Worm (Caenorhabditis elegans) whole organism, young adult: Measurements from ENCODE around the gene F25F2.1.

Experiments used
- D2030.7 ChIP-seq: fragments of 200-800 bp; sonication (Bioruptor generic); IDR thresholded peaks from 2 replicates; pipeline ENCODE4 v1.3.6; 2022; ENCODE audit warnings: missing genetic modification reagents, missing genetic modification characterization, missing compliant biosample characterization
- F22D6.2 ChIP-seq: sonication (generic microtip); optimal IDR thresholded peaks from 2 replicates; lab custom pipeline; 2016; ENCODE audit warnings: mild to moderate bottlenecking, missing genetic modification characterization, missing compliant biosample characterization
- F37B4.10 ChIP-seq: fragments of 200-800 bp; sonication (Bioruptor generic); IDR thresholded peaks from 2 replicates; pipeline ENCODE4 v1.3.6; 2022; ENCODE audit warnings: missing genetic modification characterization, missing compliant biosample characterization
- F49E8.2 ChIP-seq: sonication (generic microtip); optimal IDR thresholded peaks from 3 replicates; lab custom pipeline; 2017; ENCODE audit warnings: missing genetic modification characterization, mild to moderate bottlenecking, missing compliant biosample characterization, antibody characterized with exemption, moderate library complexity; ENCODE audit not compliant: insufficient read depth
- F57A8.1 ChIP-seq: fragments of 200-800 bp; sonication (Bioruptor generic); optimal IDR thresholded peaks from 2 replicates; lab custom pipeline; 2018; ENCODE audit warnings: mild to moderate bottlenecking, missing genetic modification characterization, moderate library complexity, missing compliant biosample characterization
- Y53F4B.3 ChIP-seq: fragments of 200-800 bp; sonication (Bioruptor generic); IDR thresholded peaks from 2 replicates; pipeline ENCODE4 v1.3.6; 2022; ENCODE audit warnings: missing genetic modification reagents, missing genetic modification characterization, missing compliant biosample characterization
- Y53G8AR.9 ChIP-seq: fragments of 200-800 bp; sonication (Bioruptor generic); conservative IDR thresholded peaks from 2 replicates; pipeline ENCODE4 v1.3.6; 2022; ENCODE audit warnings: missing genetic modification reagents, missing genetic modification characterization, missing compliant biosample characterization
- ama-1 ChIP-seq, 3 experiments: fragments of 150-350 bp in 1 of 3; sonication (generic microtip) in 2 of 3; optimal IDR thresholded peaks; 2 replicates each; lab custom pipeline; 2014 to 2018; ENCODE audit warnings: missing biosample characterization in 2 of 3, missing genetic modification characterization in 2 of 3, missing genetic modification reagents in 2 of 3
- aptf-3 ChIP-seq: fragments of 200-800 bp; sonication (Bioruptor generic); IDR thresholded peaks from 2 replicates; pipeline ENCODE4 v1.3.6; 2022; ENCODE audit warnings: missing genetic modification characterization, missing compliant biosample characterization
- atf-7 ChIP-seq: sonication (generic microtip); optimal IDR thresholded peaks from 2 replicates; lab custom pipeline; 2017; ENCODE audit warnings: mild to moderate bottlenecking, missing genetic modification characterization, missing compliant biosample characterization
- attf-3 ChIP-seq: fragments of 200-800 bp; sonication (Bioruptor generic); conservative IDR thresholded peaks from 2 replicates; pipeline ENCODE4 v1.3.6; 2022; ENCODE audit warnings: missing genetic modification reagents, missing genetic modification characterization, missing compliant biosample characterization
- cebp-2 ChIP-seq: fragments of 200-800 bp; sonication (Bioruptor generic); IDR thresholded peaks from 2 replicates; pipeline ENCODE4 v1.3.6; 2022; ENCODE audit warnings: missing genetic modification characterization, missing compliant biosample characterization
- ceh-91 ChIP-seq: fragments of 200-800 bp; sonication (Bioruptor generic); IDR thresholded peaks from 2 replicates; pipeline ENCODE4 v1.3.6; 2022; ENCODE audit warnings: missing genetic modification reagents, missing genetic modification characterization, missing compliant biosample characterization
- dpl-1 ChIP-seq: fragments of 150-350 bp; optimal IDR thresholded peaks from 2 replicates; lab custom pipeline; 2014; ENCODE audit warnings: missing biosample characterization, missing genetic modification reagents, missing genetic modification characterization
- efl-1 ChIP-seq: fragments of 150-350 bp; optimal IDR thresholded peaks from 2 replicates; lab custom pipeline; 2014; ENCODE audit warnings: missing biosample characterization, missing genetic modification reagents, missing genetic modification characterization
- hrde-1 ChIP-seq: sonication (generic microtip); optimal IDR thresholded peaks from 2 replicates; lab custom pipeline; 2016; ENCODE audit warnings: missing genetic modification characterization, mild to moderate bottlenecking, missing compliant biosample characterization, moderate library complexity, missing genotype, missing genetic modification reagents, borderline replicate concordance
- hsf-1 ChIP-seq: fragments of 200-800 bp; sonication (Bioruptor generic); IDR thresholded peaks from 2 replicates; pipeline ENCODE4 v1.3.6; 2022; ENCODE audit warnings: missing genetic modification reagents, missing genetic modification characterization, missing compliant biosample characterization
- lag-1 ChIP-seq: fragments of 200-800 bp; sonication (Bioruptor generic); IDR thresholded peaks from 2 replicates; pipeline ENCODE4 v1.3.6; 2022; ENCODE audit warnings: missing genetic modification reagents, missing genetic modification characterization, missing compliant biosample characterization
- lsy-27 ChIP-seq: sonication (generic microtip); optimal IDR thresholded peaks from 2 replicates; lab custom pipeline; 2017; ENCODE audit warnings: missing genetic modification characterization, mild to moderate bottlenecking, missing compliant biosample characterization, antibody characterized with exemption, missing genotype, borderline replicate concordance; ENCODE audit not compliant: insufficient read depth
- madf-6 ChIP-seq: fragments of 200-800 bp; sonication (Bioruptor generic); IDR thresholded peaks from 2 replicates; pipeline ENCODE4 v1.3.6; 2022; ENCODE audit warnings: missing genetic modification reagents, missing genetic modification characterization, missing compliant biosample characterization
- nfyb-1 ChIP-seq: fragments of 200-800 bp; sonication (Bioruptor generic); IDR thresholded peaks from 2 replicates; pipeline ENCODE4 v1.3.6; 2022; ENCODE audit warnings: missing genetic modification reagents, missing genetic modification characterization, missing compliant biosample characterization
- nhr-120 ChIP-seq: fragments of 200-800 bp; sonication (Bioruptor generic); IDR thresholded peaks from 2 replicates; pipeline ENCODE4 v1.3.6; 2022; ENCODE audit warnings: missing genetic modification characterization, missing compliant biosample characterization
- nhr-179 ChIP-seq: sonication (generic microtip); optimal IDR thresholded peaks from 2 replicates; lab custom pipeline; 2016; ENCODE audit warnings: mild to moderate bottlenecking, missing genetic modification characterization, missing compliant biosample characterization
- nhr-80 ChIP-seq: sonication (generic microtip); optimal IDR thresholded peaks from 2 replicates; lab custom pipeline; 2016; ENCODE audit warnings: missing genetic modification characterization, missing compliant biosample characterization
- pbrm-1 ChIP-seq: fragments of 200-800 bp; sonication (Bioruptor generic); IDR thresholded peaks from 2 replicates; pipeline ENCODE4 v1.3.6; 2022; ENCODE audit warnings: missing genetic modification reagents, missing genetic modification characterization, missing compliant biosample characterization
- rcor-1 ChIP-seq: fragments of 200-800 bp; sonication (Bioruptor generic); IDR thresholded peaks from 2 replicates; pipeline ENCODE4 v1.3.6; 2022; ENCODE audit warnings: missing genetic modification reagents, missing genetic modification characterization, missing compliant biosample characterization
- rec-8 ChIP-seq, 2 experiments: sonication (generic microtip); optimal IDR thresholded peaks; 2 replicates each; lab custom pipeline; 2016; ENCODE audit warnings: mild to moderate bottlenecking in 2 of 2, missing genetic modification characterization in 2 of 2, missing genetic modification reagents in 2 of 2, missing genotype in 2 of 2, missing biosample characterization in 1 of 2, missing compliant biosample characterization in 1 of 2, moderate library complexity in 1 of 2
- snpc-1.3 ChIP-seq: sonication (generic microtip); optimal IDR thresholded peaks from 2 replicates; lab custom pipeline; 2017; ENCODE audit warnings: missing genetic modification characterization, mild to moderate bottlenecking, missing compliant biosample characterization, antibody characterized with exemption, moderate library complexity, missing genotype, missing genetic modification reagents; ENCODE audit not compliant: insufficient read depth
- sptf-2 ChIP-seq: fragments of 200-800 bp; sonication (Bioruptor generic); optimal IDR thresholded peaks from 2 replicates; lab custom pipeline; 2018; ENCODE audit warnings: mild to moderate bottlenecking, missing genetic modification characterization, missing compliant biosample characterization
- tlf-1 ChIP-seq: fragments of 200-800 bp; sonication (Bioruptor generic); optimal IDR thresholded peaks from 2 replicates; lab custom pipeline; 2018; ENCODE audit warnings: mild to moderate bottlenecking, missing genetic modification characterization, missing compliant biosample characterization
- unc-130 ChIP-seq: sonication (generic microtip); optimal IDR thresholded peaks from 2 replicates; lab custom pipeline; 2016; ENCODE audit warnings: missing genetic modification reagents, missing genetic modification characterization, missing compliant biosample characterization
- unc-62 ChIP-seq: fragments of 150-350 bp; optimal IDR thresholded peaks from 2 replicates; lab custom pipeline; 2014; ENCODE audit warnings: missing biosample characterization, missing genetic modification reagents, missing genetic modification characterization
- xnd-1 ChIP-seq: sonication (generic microtip); optimal IDR thresholded peaks from 2 replicates; lab custom pipeline; 2016; ENCODE audit warnings: missing genotype, missing genetic modification reagents, missing genetic modification characterization, missing compliant biosample characterization
- zfh-2 ChIP-seq: fragments of 200-800 bp; sonication (Bioruptor generic); conservative IDR thresholded peaks from 2 replicates; pipeline ENCODE4 v1.3.6; 2022; ENCODE audit warnings: missing genetic modification reagents, missing genetic modification characterization, missing compliant biosample characterization
- ztf-3 ChIP-seq: fragments of 200-800 bp; sonication (Bioruptor generic); optimal IDR thresholded peaks from 2 replicates; lab custom pipeline; 2018; ENCODE audit warnings: mild to moderate bottlenecking, missing genetic modification characterization, missing compliant biosample characterization

F25F2.1 gene

DNA sequence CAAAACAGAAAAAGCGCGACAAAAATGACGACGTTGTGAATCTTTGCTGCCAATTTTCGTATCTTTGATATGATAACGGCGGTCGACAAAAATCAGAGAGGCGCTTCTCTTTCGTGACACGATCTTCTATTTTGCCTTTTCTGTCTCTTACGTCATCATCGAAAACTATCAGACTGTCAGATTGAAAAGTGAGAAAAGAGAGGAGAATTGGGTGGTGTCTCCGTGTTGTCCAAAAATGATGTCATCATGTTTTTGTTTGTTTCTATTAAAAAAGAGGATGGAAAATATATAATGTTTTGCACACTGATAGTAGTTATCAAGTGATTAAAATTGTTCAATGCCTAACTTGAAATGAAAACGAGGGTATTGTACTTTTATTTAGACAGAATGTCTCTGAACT, 12.6 kb upstream of the F25F2.1 start (continued):
- TF ChIP-seq efl-1 (no peak), F49E8.2 (tag; lab: Kevin White, UChicago) (no peak), Y53F4B.3 (GFP tag; lab: Robert Waterston, UW) (no peak), lsy-27 (no peak), ztf-3 (GFP tag; lab: Kevin White, UChicago) (no peak), attf-3 (no peak), nhr-179 (tag; lab: Kevin White, UChicago) (no peak), tlf-1 (GFP tag; lab: Kevin White, UChicago) (no peak), D2030.7 (no peak), pbrm-1 (GFP tag; lab: Robert Waterston, UW) (0 out of 2 replicates have a peak, but pooled peaks have one; percentile 13), rcor-1 (GFP tag; lab: Robert Waterston, UW) (no peak), ama-1 (optimal IDR thresholded peaks at IDR 0.05; lab: Kevin White, UChicago) (no peak), ama-1 (GFP tag; optimal IDR thresholded peaks at IDR 0.05; lab: Kevin White, UChicago) (no peak), nhr-120 (GFP tag; lab: Robert Waterston, UW) (no peak), Y53G8AR.9 (no peak), lag-1 (no peak), unc-62 (GFP tag; lab: Kevin White, UChicago) (peak; percentile 87), xnd-1 (tag; lab: Kevin White, UChicago) (no peak), ceh-91 (GFP tag; lab: Robert Waterston, UW) (no peak), F22D6.2 (tag; lab: Kevin White, UChicago) (no peak), hrde-1 (tag; lab: Kevin White, UChicago) (no peak), rec-8 (tag; optimal IDR thresholded peaks at IDR 0.05; lab: Kevin White, UChicago) (no peak), F57A8.1 (GFP tag; lab: Kevin White, UChicago) (no peak), dpl-1 (GFP tag; lab: Kevin White, UChicago) (no peak)

DNA sequence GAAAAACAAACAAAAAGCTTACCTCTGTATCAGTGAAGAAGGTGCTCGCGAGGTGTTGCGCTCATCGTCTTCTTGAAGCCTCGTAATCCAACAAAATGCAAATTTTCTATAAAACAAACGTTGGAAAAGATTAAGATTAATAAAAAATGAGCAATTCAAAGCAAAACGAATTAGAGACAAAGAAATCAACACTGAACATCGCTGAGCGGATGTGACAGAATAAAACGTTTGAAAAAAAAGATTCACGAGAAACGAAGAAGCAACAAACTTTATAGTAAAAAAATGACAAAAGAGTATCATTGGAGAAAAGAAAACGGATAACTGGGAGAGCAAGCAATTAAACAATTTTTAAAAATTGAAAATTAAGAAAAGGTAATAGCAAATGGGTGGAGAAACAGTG, 9.7 kb upstream of the F25F2.1 start, which contains the start of the genes C07G2.5 and atf-7:
TSS of gene C07G2.5 (minus strand) at position 101 of the 400 bp plus-strand sequence.
TSS of gene atf-7 (minus strand) at position 108 of the 400 bp plus-strand sequence.
- TF ChIP-seq ama-1 (optimal IDR thresholded peaks at IDR 0.05; lab: Kevin White, UChicago) = peak; percentile 14
- no peak for TF ChIP-seq ama-1 (GFP tag; optimal IDR thresholded peaks at IDR 0.05; lab: Kevin White, UChicago)
- TF ChIP-seq snpc-1.3 = peak; percentile 27
- TF ChIP-seq efl-1 = no peak
- TF ChIP-seq hsf-1 (GFP tag; lab: Robert Waterston, UW) = no peak
- no peak for TF ChIP-seq aptf-3 (GFP tag; lab: Robert Waterston, UW)
- peak; percentile 27 for TF ChIP-seq madf-6 (GFP tag; lab: Robert Waterston, UW)
- TF ChIP-seq ztf-3 (GFP tag; lab: Kevin White, UChicago) = no peak
- TF ChIP-seq sptf-2 (GFP tag; lab: Kevin White, UChicago) = no peak
- no peak for TF ChIP-seq F37B4.10 (GFP tag; lab: Robert Waterston, UW)
- TF ChIP-seq cebp-2 (GFP tag; lab: Robert Waterston, UW) = no peak

DNA sequence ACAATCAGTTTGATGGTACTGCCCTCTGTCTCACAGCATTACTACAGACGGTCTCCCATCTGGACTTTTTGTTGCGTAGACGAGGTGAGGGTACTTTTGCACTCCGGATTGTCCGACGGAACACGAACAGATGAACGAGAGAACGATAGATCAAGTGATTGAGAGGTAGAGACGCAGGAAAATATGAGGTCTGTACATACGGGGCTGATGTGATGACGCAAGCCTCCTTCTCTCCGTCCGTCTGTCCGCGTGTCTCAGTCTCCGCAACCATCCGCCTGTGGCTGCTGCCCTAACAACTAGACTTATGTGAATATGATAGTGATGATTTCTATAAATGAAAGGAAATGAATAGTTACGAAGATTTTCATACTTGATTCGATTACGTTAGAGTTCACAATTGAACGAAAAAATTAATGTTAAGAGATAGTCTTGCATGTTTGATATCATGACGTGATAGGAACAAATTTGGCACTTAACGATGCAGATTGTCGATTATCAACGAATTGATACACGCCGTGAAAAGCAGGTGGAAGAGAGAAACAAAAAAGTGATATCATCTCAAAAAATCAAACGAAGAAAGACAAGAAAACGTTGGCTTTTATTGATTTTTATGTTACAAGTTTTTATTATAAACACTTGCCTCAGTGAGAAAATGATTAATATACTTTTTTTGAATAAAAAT, 6.0 kb upstream of the F25F2.1 start:
- TF ChIP-seq unc-130 (GFP tag; lab: Kevin White, UChicago) (no peak), zfh-2 (GFP tag; lab: Robert Waterston, UW) (0 out of 2 replicates have a peak, but pooled peaks have one; percentile 40), nhr-80 (tag; lab: Kevin White, UChicago) (peak; percentile 61), nfyb-1 (GFP tag; lab: Robert Waterston, UW) (peak; percentile 48; the same call in 1 of the 2 replicates), atf-7 (peak; percentile 94)
